Fruit fly (Drosophila melanogaster) whole organism, embryonic: ENCODE measurements around the gene CG4004.

Experiments
- Aef1 ChIP-seq: fragments of 200-800 bp; sonication (Bioruptor generic); IDR thresholded peaks from 3 replicates; pipeline ENCODE4 v1.3.6; 2022; ENCODE audit warnings: missing biosample characterization, missing genetic modification characterization
- B-H2 ChIP-seq: fragments of 200-800 bp; sonication (Bioruptor generic); optimal IDR thresholded peaks from 2 replicates; lab custom pipeline; 2018; ENCODE audit warnings: missing biosample characterization, mild to moderate bottlenecking, missing genetic modification characterization
- C15 ChIP-seq: fragments of 200-800 bp; sonication (Bioruptor generic); IDR thresholded peaks from 3 replicates; pipeline ENCODE4 v1.3.6; 2022; ENCODE audit warnings: missing biosample characterization, missing genetic modification characterization
- CG10366 ChIP-seq: fragments of 200-800 bp; sonication (Bioruptor generic); IDR thresholded peaks from 2 replicates; pipeline ENCODE4 v1.3.6; 2022; ENCODE audit warnings: missing biosample characterization, missing genetic modification characterization
- CG10462 ChIP-seq: fragments of 200-800 bp; sonication (Bioruptor generic); optimal IDR thresholded peaks from 2 replicates; lab custom pipeline; 2016; ENCODE audit warnings: missing biosample characterization, missing genetic modification characterization
- CG10543 ChIP-seq: fragments of 200-800 bp; sonication (Bioruptor generic); optimal IDR thresholded peaks from 3 replicates; lab custom pipeline; 2017; ENCODE audit warnings: missing biosample characterization, mild to moderate bottlenecking, missing genetic modification characterization, moderate library complexity
- CG10979 ChIP-seq: fragments of 200-800 bp; sonication (Bioruptor generic); optimal IDR thresholded peaks from 2 replicates; lab custom pipeline; 2018; ENCODE audit warnings: missing biosample characterization, mild to moderate bottlenecking, missing genetic modification characterization, moderate library complexity
- CG11247 ChIP-seq: fragments of 200-800 bp; sonication (Bioruptor generic); IDR thresholded peaks from 2 replicates; pipeline ENCODE4 v1.3.6; 2022; ENCODE audit warnings: missing biosample characterization, missing genetic modification characterization
- CG12744 ChIP-seq: fragments of 200-800 bp; sonication (Bioruptor generic); optimal IDR thresholded peaks from 2 replicates; lab custom pipeline; 2016; ENCODE audit warnings: missing biosample characterization, missing genetic modification characterization
- CG13624 ChIP-seq: fragments of 200-800 bp; sonication (Bioruptor generic); optimal IDR thresholded peaks from 2 replicates; lab custom pipeline; 2016; ENCODE audit warnings: missing biosample characterization, missing genetic modification characterization
- CG1647 ChIP-seq: fragments of 200-800 bp; sonication (Bioruptor generic); optimal IDR thresholded peaks from 3 replicates; lab custom pipeline; 2016; ENCODE audit warnings: missing biosample characterization, missing genetic modification characterization
- CG16813 ChIP-seq: fragments of 200-800 bp; sonication (Bioruptor generic); IDR thresholded peaks from 3 replicates; pipeline ENCODE4 v1.3.6; 2022; ENCODE audit warnings: missing biosample characterization, missing genetic modification characterization; ENCODE audit not compliant: partially characterized antibody
- CG17568 ChIP-seq: fragments of 200-800 bp; sonication (Bioruptor generic); optimal IDR thresholded peaks from 2 replicates; lab custom pipeline; 2018; ENCODE audit warnings: missing biosample characterization, mild to moderate bottlenecking, missing genetic modification characterization, moderate library complexity
- CG17912 ChIP-seq: fragments of 200-800 bp; sonication (Bioruptor generic); optimal IDR thresholded peaks from 2 replicates; lab custom pipeline; 2018; ENCODE audit warnings: missing biosample characterization, mild to moderate bottlenecking, missing genetic modification characterization
- CG18011 ChIP-seq: fragments of 200-800 bp; sonication (Bioruptor generic); optimal IDR thresholded peaks from 2 replicates; lab custom pipeline; 2017; ENCODE audit warnings: missing biosample characterization, missing genetic modification characterization, mild to moderate bottlenecking, moderate library complexity, missing genotype
- CG2202 ChIP-seq: fragments of 200-800 bp; sonication (Bioruptor generic); optimal IDR thresholded peaks from 2 replicates; lab custom pipeline; 2018; ENCODE audit warnings: missing biosample characterization, mild to moderate bottlenecking, missing genetic modification characterization
- CG30020 ChIP-seq: fragments of 200-800 bp; optimal IDR thresholded peaks from 2 replicates; lab custom pipeline; 2019; ENCODE audit warnings: missing biosample characterization, mild to moderate bottlenecking, missing genetic modification characterization, moderate library complexity
- CG3065 ChIP-seq: fragments of 200-800 bp; sonication (Bioruptor generic); optimal IDR thresholded peaks from 2 replicates; lab custom pipeline; 2016; ENCODE audit warnings: missing biosample characterization, missing genetic modification characterization
- CG4282 ChIP-seq: fragments of 200-800 bp; sonication (Bioruptor generic); optimal IDR thresholded peaks from 2 replicates; lab custom pipeline; 2016; ENCODE audit warnings: missing biosample characterization, missing genetic modification characterization
- CrebB ChIP-seq: fragments of 200-800 bp; sonication (Bioruptor generic); optimal IDR thresholded peaks from 3 replicates; lab custom pipeline; 2018; ENCODE audit warnings: missing biosample characterization, mild to moderate bottlenecking, missing genetic modification characterization
- D19B ChIP-seq: fragments of 200-800 bp; sonication (Bioruptor generic); optimal IDR thresholded peaks from 2 replicates; lab custom pipeline; 2017; ENCODE audit warnings: missing biosample characterization, mild to moderate bottlenecking, missing genetic modification characterization
- Dfd ChIP-seq, 2 experiments: fragments of >200 bp; optimal IDR thresholded peaks; 2 replicates each; lab custom pipeline; 2017; ENCODE audit warnings: missing biosample characterization in 2 of 2, missing genetic modification characterization in 2 of 2
- Dip3 ChIP-seq: fragments of 200-800 bp; sonication (Bioruptor generic); optimal IDR thresholded peaks from 3 replicates; lab custom pipeline; 2016; ENCODE audit warnings: missing biosample characterization, missing genetic modification characterization
- Dll ChIP-seq: fragments of 200-800 bp; sonication (Bioruptor generic); IDR thresholded peaks from 4 replicates; pipeline ENCODE4 v1.3.6; 2022; ENCODE audit warnings: missing biosample characterization, missing genetic modification characterization; ENCODE audit not compliant: partially characterized antibody
- Elba2 ChIP-seq: fragments of 200-800 bp; sonication (Bioruptor generic); optimal IDR thresholded peaks from 3 replicates; lab custom pipeline; 2016; ENCODE audit warnings: missing biosample characterization, missing genetic modification characterization
- Gug ChIP-seq: fragments of 200-800 bp; sonication (Bioruptor generic); IDR thresholded peaks from 4 replicates; pipeline ENCODE4 v1.3.6; 2022; ENCODE audit warnings: missing biosample characterization, missing genetic modification characterization
- Lhr ChIP-seq: fragments of 200-800 bp; sonication (Bioruptor generic); optimal IDR thresholded peaks from 3 replicates; lab custom pipeline; 2017; ENCODE audit warnings: mild to moderate bottlenecking, missing biosample characterization, missing genetic modification reagents, missing genetic modification characterization
- NC2α ChIP-seq: fragments of 200-800 bp; sonication (Bioruptor generic); optimal IDR thresholded peaks from 2 replicates; lab custom pipeline; 2016; ENCODE audit warnings: missing biosample characterization, missing genetic modification characterization
- NK7.1 ChIP-seq: fragments of 200-800 bp; sonication (Bioruptor generic); optimal IDR thresholded peaks from 3 replicates; lab custom pipeline; 2016; ENCODE audit warnings: missing biosample characterization, missing genetic modification characterization
- NfI ChIP-seq: fragments of 200-800 bp; sonication (Bioruptor generic); optimal IDR thresholded peaks from 3 replicates; lab custom pipeline; 2018; ENCODE audit warnings: missing biosample characterization, mild to moderate bottlenecking, missing genetic modification characterization, moderate library complexity
- TFAM ChIP-seq: fragments of 200-800 bp; sonication (Bioruptor generic); optimal IDR thresholded peaks from 2 replicates; lab custom pipeline; 2017; ENCODE audit warnings: missing biosample characterization, missing genetic modification characterization, inconsistent platforms
- ab ChIP-seq: fragments of 200-800 bp; sonication (Bioruptor generic); optimal IDR thresholded peaks from 2 replicates; lab custom pipeline; 2016; ENCODE audit warnings: missing biosample characterization, missing genetic modification characterization
- chif ChIP-seq, 2 experiments: fragments of 200-800 bp; sonication (Bioruptor generic); optimal IDR thresholded peaks; 3 replicates each; lab custom pipeline; 2016; ENCODE audit warnings: missing biosample characterization in 2 of 2, missing genetic modification characterization in 2 of 2
- dimm ChIP-seq: fragments of 200-800 bp; sonication (Bioruptor generic); IDR thresholded peaks from 2 replicates; pipeline ENCODE4 v1.3.6; 2022; ENCODE audit warnings: missing biosample characterization, missing genetic modification characterization
- dm ChIP-seq: fragments of 200-800 bp; sonication (Bioruptor generic); optimal IDR thresholded peaks from 3 replicates; lab custom pipeline; 2016; ENCODE audit warnings: missing biosample characterization, missing genetic modification characterization
- ems ChIP-seq: fragments of 200-800 bp; sonication (Bioruptor generic); optimal IDR thresholded peaks from 3 replicates; lab custom pipeline; 2016; ENCODE audit warnings: missing biosample characterization, missing genetic modification characterization
- fru ChIP-seq: fragments of >200 bp; optimal IDR thresholded peaks from 2 replicates; lab custom pipeline; 2017
- grn ChIP-seq: fragments of 200-800 bp; sonication (Bioruptor generic); optimal IDR thresholded peaks from 3 replicates; lab custom pipeline; 2017; ENCODE audit warnings: missing biosample characterization, missing genetic modification characterization
- gt ChIP-seq: fragments of 200-800 bp; sonication (Bioruptor generic); IDR thresholded peaks from 2 replicates; pipeline ENCODE4 v1.3.6; 2022; ENCODE audit warnings: missing biosample characterization, missing genetic modification characterization
- ind ChIP-seq: fragments of 200-800 bp; sonication (Bioruptor generic); optimal IDR thresholded peaks from 3 replicates; lab custom pipeline; 2016; ENCODE audit warnings: missing biosample characterization, missing genetic modification characterization
- jigr1 ChIP-seq: fragments of 200-800 bp; sonication (Bioruptor generic); IDR thresholded peaks from 3 replicates; pipeline ENCODE4 v1.3.6; 2022; ENCODE audit warnings: missing biosample characterization, missing genetic modification characterization
- lov ChIP-seq, 2 experiments: fragments of 200-800 bp in 1 of 2; fragments of >200 bp in 1 of 2; sonication (Bioruptor generic) in 1 of 2; IDR thresholded peaks in 1 of 2; optimal IDR thresholded peaks in 1 of 2; 2 replicates in 1 of 2; 3 replicates in 1 of 2; pipeline versions ENCODE4 v1.3.6 to Lab custom; 2017 to 2022; ENCODE audit warnings: missing biosample characterization in 1 of 2, missing genetic modification characterization in 1 of 2
- otp ChIP-seq: fragments of 200-800 bp; sonication (Bioruptor generic); IDR thresholded peaks from 3 replicates; pipeline ENCODE4, ENCODE4 v1.3.6; 2022; ENCODE audit warnings: missing biosample characterization, missing genetic modification characterization
- pnt ChIP-seq: fragments of 200-800 bp; sonication (Bioruptor generic); optimal IDR thresholded peaks from 3 replicates; lab custom pipeline; 2016; ENCODE audit warnings: missing biosample characterization, missing genetic modification characterization
- ranshi ChIP-seq: fragments of 200-800 bp; sonication (Bioruptor generic); IDR thresholded peaks from 2 replicates; pipeline ENCODE4 v1.3.6; 2022; ENCODE audit warnings: missing biosample characterization, missing genetic modification characterization
- repo ChIP-seq: fragments of 200-800 bp; sonication (Bioruptor generic); optimal IDR thresholded peaks from 2 replicates; lab custom pipeline; 2016; ENCODE audit warnings: missing biosample characterization, missing genetic modification characterization
- salm ChIP-seq: fragments of 200-800 bp; sonication (Bioruptor generic); optimal IDR thresholded peaks from 2 replicates; lab custom pipeline; 2018; ENCODE audit warnings: missing biosample characterization, mild to moderate bottlenecking, missing genetic modification characterization
- sisA ChIP-seq: fragments of 200-800 bp; sonication (Bioruptor generic); IDR thresholded peaks from 2 replicates; pipeline ENCODE4 v1.3.6; 2022; ENCODE audit warnings: missing biosample characterization, missing genetic modification characterization
- stwl ChIP-seq: fragments of 200-800 bp; sonication (Bioruptor generic); optimal IDR thresholded peaks from 3 replicates; lab custom pipeline; 2018; ENCODE audit warnings: missing biosample characterization, mild to moderate bottlenecking, missing genetic modification characterization, moderate library complexity
- tup ChIP-seq: fragments of 200-800 bp; sonication (Bioruptor generic); optimal IDR thresholded peaks from 2 replicates; lab custom pipeline; 2016; ENCODE audit warnings: missing biosample characterization, mild to moderate bottlenecking, missing genetic modification characterization, moderate library complexity
- unpg ChIP-seq: fragments of 200-800 bp; sonication (Bioruptor generic); optimal IDR thresholded peaks from 3 replicates; lab custom pipeline; 2018; ENCODE audit warnings: missing biosample characterization, mild to moderate bottlenecking, missing genetic modification characterization, moderate library complexity

Gene CG4004

dm6 chrX:12755017-12755563 is 11.1 kb downstream of the CG4004 start (continued):
- peak; percentile 53 for TF ChIP-seq D19B (GFP tag; lab: Kevin White, UChicago)
- no peak for TF ChIP-seq CG17912 (GFP tag; lab: Kevin White, UChicago)
- TF ChIP-seq fru (lab: Kevin White, UChicago), result no peak
- TF ChIP-seq CG10366 (GFP tag; lab: Robert Waterston, UW), result peak; percentile 71
- peak; percentile 82 for TF ChIP-seq Dip3 (GFP tag; lab: Kevin White, UChicago)
- peak; percentile 33 for TF ChIP-seq CG18011 (GFP tag; lab: Kevin White, UChicago)
- TF ChIP-seq tup, result peak; percentile 50
- TF ChIP-seq ranshi, result peak; percentile 71
- TF ChIP-seq ems (GFP tag; lab: Kevin White, UChicago), result peak; percentile 74
- peak; percentile 80 for TF ChIP-seq CG10543 (GFP tag; lab: Kevin White, UChicago)
- TF ChIP-seq B-H2, result peak; percentile 73
- TF ChIP-seq jigr1, result peak; percentile 55; the same call in 2 of the 3 replicates
- no peak for TF ChIP-seq CG16813 (GFP tag; lab: Robert Waterston, UW)
- TF ChIP-seq CG13624, result peak; percentile 54
- peak; percentile 58 for TF ChIP-seq CG1647
- TF ChIP-seq CG30020 (tag; lab: Kevin White, UChicago), result no peak
- peak; percentile 35 for TF ChIP-seq repo
- TF ChIP-seq unpg, result peak; percentile 69
- no peak for TF ChIP-seq CG3065 (GFP tag; lab: Kevin White, UChicago)
- no peak for TF ChIP-seq stwl
- peak; percentile 64 for TF ChIP-seq ind (GFP tag; lab: Kevin White, UChicago)
- no peak for TF ChIP-seq TFAM (GFP tag; lab: Kevin White, UChicago)
- no peak for TF ChIP-seq CG4282 (GFP tag; lab: Kevin White, UChicago)
- no peak for TF ChIP-seq lov (optimal IDR thresholded peaks at IDR 0.05; lab: Kevin White, UChicago)
- no peak for TF ChIP-seq lov (GFP tag; IDR thresholded peaks at IDR 0.05; lab: Robert Waterston, UW)
- peak; percentile 46 for TF ChIP-seq CrebB (tag; lab: Kevin White, UChicago)
- peak; percentile 1 for TF ChIP-seq NK7.1 (GFP tag; lab: Kevin White, UChicago)
- no peak for TF ChIP-seq dm (GFP tag; lab: Kevin White, UChicago)
- peak; percentile 4 for TF ChIP-seq Lhr (GFP tag; lab: Kevin White, UChicago)
- no peak for TF ChIP-seq salm (tag; lab: Kevin White, UChicago)
- no peak for TF ChIP-seq Dll (GFP tag; lab: Robert Waterston, UW)
- peak; percentile 18 for TF ChIP-seq CG10979 (tag; lab: Kevin White, UChicago)
- no peak for TF ChIP-seq Elba2 (GFP tag; lab: Kevin White, UChicago)
- TF ChIP-seq Gug (GFP tag; lab: Robert Waterston, UW), result peak; percentile 68; the same call in 3 of the 4 replicates
- TF ChIP-seq CG10462 (GFP tag; lab: Kevin White, UChicago), result no peak
- TF ChIP-seq sisA, result peak; percentile 65
- no peak for TF ChIP-seq grn (GFP tag; lab: Kevin White, UChicago)
- 0 out of 3 replicates have a peak, but pooled peaks have one; percentile 58 for TF ChIP-seq C15 (GFP tag; lab: Robert Waterston, UW)
- no peak for TF ChIP-seq CG12744 (GFP tag; lab: Kevin White, UChicago)
- no peak for TF ChIP-seq CG2202 (tag; lab: Kevin White, UChicago)
- no peak for TF ChIP-seq NC2α
- TF ChIP-seq Aef1, result peak; percentile 60
- 0 out of 3 replicates have a peak, but pooled peaks have one; percentile 28 for TF ChIP-seq otp (GFP tag; lab: Robert Waterston, UW)
- no peak for TF ChIP-seq Dfd (GFP tag; optimal IDR thresholded peaks at IDR 0.05; lab: Kevin White, UChicago)
- peak; percentile 32 to 39 for TF ChIP-seq chif (GFP tag; optimal IDR thresholded peaks at IDR 0.05; lab: Kevin White, UChicago)
- TF ChIP-seq NfI (GFP tag; lab: Kevin White, UChicago), result peak; percentile 70
- TF ChIP-seq dimm, result no peak
- peak; percentile 50 for TF ChIP-seq CG17568
- peak; percentile 25 for TF ChIP-seq pnt (GFP tag; lab: Kevin White, UChicago)
- TF ChIP-seq CG11247 (GFP tag; lab: Robert Waterston, UW), result peak; percentile 61
- TF ChIP-seq ab (GFP tag; lab: Kevin White, UChicago), result no peak
- no peak for TF ChIP-seq gt (GFP tag; lab: Robert Waterston, UW)
